Worm (Caenorhabditis elegans) whole organism, mixed stage, embryonic: ENCODE measurements around the gene B0035.21.

Experiments
- elt-1 ChIP-seq: sonication (generic microtip); optimal IDR thresholded peaks from 2 replicates; lab custom pipeline; 2017; ENCODE audit warnings: missing genetic modification characterization, mild to moderate bottlenecking, missing compliant biosample characterization, antibody characterized with exemption, moderate library complexity, borderline replicate concordance; ENCODE audit not compliant: insufficient read depth
- nhr-28 ChIP-seq: fragments of 150-350 bp; optimal IDR thresholded peaks from 2 replicates; lab custom pipeline; 2014; ENCODE audit warnings: missing biosample characterization, missing genetic modification characterization
- snpc-4 ChIP-seq: fragments of 150-350 bp; optimal IDR thresholded peaks from 2 replicates; lab custom pipeline; 2014; ENCODE audit warnings: missing biosample characterization, missing genetic modification characterization
- unc-62 ChIP-seq: fragments of 150-350 bp; optimal IDR thresholded peaks from 2 replicates; lab custom pipeline; 2014; ENCODE audit warnings: missing biosample characterization, missing genetic modification reagents, missing genetic modification characterization

- TF ChIP-seq unc-62 (no peak), nhr-28 (tag; lab: Kevin White, UChicago) (no peak), snpc-4 (tag; lab: Kevin White, UChicago) (no peak), elt-1 (tag; lab: Kevin White, UChicago) (no peak)
Measured at ce11 chrIV:11344288-11344687, 17.2 kb downstream of the B0035.21 start.
